Fruit fly (Drosophila melanogaster) S2 (cell line): ENCODE results near the gene CG32450.

Experiments used
- CG8478 ChIP-seq: fragments of >200 bp; optimal IDR thresholded peaks from 2 replicates; lab custom pipeline; 2018
- CTCF ChIP-seq, 2 experiments: fragments of >200 bp; optimal IDR thresholded peaks; 2 replicates each; lab custom pipeline; 2018

DNA sequence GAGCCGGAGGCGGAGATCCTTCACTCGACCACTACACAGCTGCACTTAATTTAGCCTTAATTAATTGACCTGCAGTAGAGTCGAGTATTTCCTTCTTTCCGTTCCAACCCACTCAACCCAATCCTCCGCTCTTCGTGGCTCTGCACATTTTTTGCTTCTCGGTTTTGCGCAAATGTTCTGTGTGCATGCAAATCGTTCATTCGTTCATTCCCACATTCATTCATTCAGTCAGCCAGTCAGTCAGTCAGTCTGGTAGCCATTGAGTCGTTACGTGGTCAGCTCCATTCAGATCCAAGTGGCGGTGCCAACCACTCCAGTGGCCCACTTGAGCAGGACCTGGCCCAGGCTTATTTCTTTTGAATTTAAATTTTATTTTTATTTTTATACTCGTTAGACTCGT lies 23.1 kb downstream of the CG32450 start:
- TF ChIP-seq CG8478 (no peak), CTCF (optimal IDR thresholded peaks at IDR 0.05; lab: Kevin White, UChicago) (no peak)
